Fruit fly (Drosophila melanogaster) Kc167 (cell line): Measurements from ENCODE around the gene CG32642.

ENCODE experiments used
- h ChIP-seq: fragments of >200 bp; optimal IDR thresholded peaks from 3 replicates; lab custom pipeline; 2018; ENCODE audit warnings: missing external identifiers
- psq ChIP-seq: fragments of >200 bp; optimal IDR thresholded peaks from 2 replicates; lab custom pipeline; 2017; ENCODE audit warnings: missing external identifiers
- ttk ChIP-seq: sonication (Bioruptor generic); optimal IDR thresholded peaks from 2 replicates; lab custom pipeline; 2017; ENCODE audit warnings: missing external identifiers

DNA sequence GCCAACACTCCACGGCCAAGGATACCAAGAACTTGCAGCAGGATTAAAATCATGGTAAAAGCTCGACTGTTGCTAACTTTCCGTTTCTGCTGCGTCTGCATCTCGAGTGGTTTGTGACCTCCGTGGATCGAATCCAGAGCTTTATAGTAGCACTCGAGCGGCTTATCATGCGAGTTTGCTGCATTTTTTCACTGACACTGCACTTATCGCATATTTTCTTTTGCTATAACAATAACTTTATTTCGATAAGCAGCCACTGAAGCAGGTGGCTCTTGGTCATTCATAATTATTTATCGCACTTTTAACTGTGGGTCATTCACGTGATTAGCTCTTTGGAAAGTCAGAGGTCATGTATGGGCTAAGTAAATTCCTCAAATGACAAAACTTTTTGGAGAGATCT lies 17.1 kb downstream of the CG32642 start, which contains the start of gene CG12716:
- TF ChIP-seq ttk (no peak), h (lab: Kevin White, UChicago) (no peak), psq (lab: Kevin White, UChicago) (no peak)
